Fruit fly (Drosophila melanogaster) whole organism, adult: ENCODE data around the gene glob1.
"Not testable (repeated sequence)": the region's sequence is repeated elsewhere in the genome, so short reads cannot be mapped to it uniquely, and the experiment has no call there.

Source experiments
- CG11617 ChIP-seq: fragments of 200-800 bp; sonication (Bioruptor generic); optimal IDR thresholded peaks from 2 replicates; lab custom pipeline; 2017; ENCODE audit warnings: mild to moderate bottlenecking, missing biosample characterization, missing genetic modification reagents, missing genetic modification characterization
- CG12768 ChIP-seq: fragments of 200-800 bp; sonication (Bioruptor generic); optimal IDR thresholded peaks from 2 replicates; lab custom pipeline; 2017; ENCODE audit warnings: missing biosample characterization, missing genetic modification characterization, mild to moderate bottlenecking, moderate library complexity, missing genetic modification reagents
- CG14711 ChIP-seq: fragments of 200-800 bp; sonication (Bioruptor generic); optimal IDR thresholded peaks from 2 replicates; lab custom pipeline; 2018; ENCODE audit warnings: missing biosample characterization, mild to moderate bottlenecking, missing genetic modification characterization, moderate library complexity
- CG1620 ChIP-seq: fragments of 200-800 bp; sonication (Bioruptor generic); optimal IDR thresholded peaks from 2 replicates; lab custom pipeline; 2016; ENCODE audit warnings: missing biosample characterization, missing genetic modification characterization
- CG33017 ChIP-seq: fragments of 200-800 bp; sonication (Bioruptor generic); optimal IDR thresholded peaks from 2 replicates; lab custom pipeline; 2018; ENCODE audit warnings: missing biosample characterization, mild to moderate bottlenecking, missing genetic modification characterization, moderate library complexity
- CG5204 ChIP-seq: fragments of 200-800 bp; sonication (Bioruptor generic); optimal IDR thresholded peaks from 2 replicates; lab custom pipeline; 2016; ENCODE audit warnings: missing biosample characterization, missing genetic modification characterization
- CG7045 ChIP-seq: fragments of 200-800 bp; sonication (Bioruptor generic); optimal IDR thresholded peaks from 2 replicates; lab custom pipeline; 2017; ENCODE audit warnings: missing biosample characterization, mild to moderate bottlenecking, missing genetic modification characterization
- CG7101 ChIP-seq: fragments of 200-800 bp; sonication (Bioruptor generic); optimal IDR thresholded peaks from 2 replicates; lab custom pipeline; 2018; ENCODE audit warnings: missing biosample characterization, mild to moderate bottlenecking, missing genetic modification characterization, moderate library complexity
- Clk ChIP-seq: fragments of 200-800 bp; sonication (Bioruptor generic); optimal IDR thresholded peaks from 2 replicates; lab custom pipeline; 2017; ENCODE audit warnings: missing biosample characterization, missing genetic modification characterization
- Crg-1 ChIP-seq: fragments of 200-800 bp; sonication (Bioruptor generic); optimal IDR thresholded peaks from 2 replicates; lab custom pipeline; 2016; ENCODE audit warnings: missing biosample characterization, missing genetic modification characterization
- Hr96 ChIP-seq: fragments of 200-800 bp; sonication (Bioruptor generic); optimal IDR thresholded peaks from 2 replicates; lab custom pipeline; 2016; ENCODE audit warnings: missing biosample characterization, missing genetic modification characterization
- Mnt ChIP-seq: fragments of 200-800 bp; sonication (Bioruptor generic); optimal IDR thresholded peaks from 2 replicates; lab custom pipeline; 2016; ENCODE audit warnings: missing biosample characterization, mild to moderate bottlenecking, missing genetic modification characterization
- bab1 ChIP-seq: fragments of 200-800 bp; sonication (Bioruptor generic); optimal IDR thresholded peaks from 3 replicates; lab custom pipeline; 2019; ENCODE audit warnings: missing biosample characterization, mild to moderate bottlenecking, missing genetic modification characterization, moderate library complexity
- cic ChIP-seq: fragments of 200-800 bp; sonication (Bioruptor generic); optimal IDR thresholded peaks from 2 replicates; lab custom pipeline; 2017; ENCODE audit warnings: missing biosample characterization, mild to moderate bottlenecking, missing genetic modification characterization, moderate library complexity
- cnc ChIP-seq, 2 experiments: fragments of >200 bp; optimal IDR thresholded peaks; 2 replicates each; lab custom pipeline; 2017
- kay ChIP-seq: fragments of 200-800 bp; sonication (Bioruptor generic); peaks from one replicate; lab custom pipeline; 2016; ENCODE audit warnings: missing biosample characterization, missing genetic modification characterization, borderline replicate concordance
- ovo ChIP-seq: fragments of 200-800 bp; sonication (Bioruptor generic); optimal IDR thresholded peaks from 2 replicates; lab custom pipeline; 2016; ENCODE audit warnings: missing biosample characterization, missing genetic modification characterization
- pad ChIP-seq: fragments of 200-800 bp; sonication (Bioruptor generic); optimal IDR thresholded peaks from 3 replicates; lab custom pipeline; 2017; ENCODE audit warnings: missing biosample characterization, missing genetic modification characterization, mild to moderate bottlenecking, moderate library complexity, missing genetic modification reagents
- tj ChIP-seq: fragments of 200-800 bp; sonication (Bioruptor generic); optimal IDR thresholded peaks from 3 replicates; lab custom pipeline; 2017; ENCODE audit warnings: missing biosample characterization, mild to moderate bottlenecking, missing genetic modification characterization, moderate library complexity
- toe ChIP-seq: fragments of 200-800 bp; sonication (Bioruptor generic); optimal IDR thresholded peaks from 2 replicates; lab custom pipeline; 2016; ENCODE audit warnings: missing biosample characterization, missing genetic modification characterization

The glob1 gene

DNA sequence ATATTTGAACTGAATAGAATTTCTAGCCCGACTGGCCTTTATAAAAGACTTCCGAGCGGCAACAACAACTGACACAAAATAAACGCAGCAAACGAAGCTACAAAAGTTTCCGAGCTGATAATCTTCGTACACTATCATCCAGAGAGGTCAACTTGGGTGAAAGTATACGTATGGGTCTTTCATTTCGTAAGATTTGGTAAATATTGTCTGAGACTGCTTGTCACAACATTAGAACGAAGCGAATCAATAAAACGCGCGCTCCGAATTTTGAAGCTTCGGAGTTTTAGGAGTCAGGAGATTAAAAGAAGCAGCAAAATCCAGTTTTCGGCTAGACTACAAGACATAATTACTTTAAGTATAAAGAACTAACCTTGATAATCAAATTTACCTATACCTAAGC, at the start of gene glob1:
Gene glob1 (minus strand): TSS at position 101 of the 400 bp plus-strand sequence.
- not testable (repeated sequence) for TF ChIP-seq Mnt, CG12768, CG1620 (GFP tag; lab: Kevin White, UChicago)

DNA sequence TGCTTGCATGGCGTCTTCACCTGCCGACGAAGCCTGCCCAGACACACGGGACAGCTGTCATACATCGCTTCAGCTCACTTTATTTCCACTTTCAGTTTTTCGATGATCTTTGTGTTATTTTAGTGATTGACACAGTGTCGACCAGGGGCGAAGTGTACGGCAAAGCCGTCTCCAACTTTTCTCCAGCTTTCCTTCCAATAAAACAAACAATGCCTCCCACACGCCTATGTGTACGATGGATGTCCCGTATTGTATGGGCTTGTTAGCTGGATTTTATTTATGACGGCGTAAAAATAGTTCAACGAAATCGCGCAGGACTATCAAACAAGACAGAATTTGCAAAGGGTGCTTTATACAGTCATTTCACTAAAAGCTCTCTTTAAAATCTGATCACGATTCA, 46.4 kb upstream of the glob1 start, which contains the start of the genes CG31088 and CG46383:
Gene CG31088 (minus strand): TSS at position 101 of the 400 bp plus-strand sequence.
Gene CG46383 (minus strand): TSS at position 101 of the 400 bp plus-strand sequence.
- TF ChIP-seq Mnt (GFP tag; lab: Kevin White, UChicago), result no peak
- TF ChIP-seq CG33017 (tag; lab: Kevin White, UChicago), result no peak
- no peak for TF ChIP-seq CG7101
- no peak for TF ChIP-seq CG11617 (GFP tag; lab: Kevin White, UChicago)
- no peak for TF ChIP-seq Clk (GFP tag; lab: Kevin White, UChicago)
- TF ChIP-seq CG12768 (GFP tag; lab: Kevin White, UChicago), result no peak
- TF ChIP-seq cic, result no peak
- no peak for TF ChIP-seq ovo
- no peak for TF ChIP-seq toe (GFP tag; lab: Kevin White, UChicago)
- TF ChIP-seq tj (GFP tag; lab: Kevin White, UChicago), result no peak
- no peak for TF ChIP-seq bab1
- no peak for TF ChIP-seq Hr96 (GFP tag; lab: Kevin White, UChicago)
- no peak for TF ChIP-seq pad (GFP tag; lab: Kevin White, UChicago)
- TF ChIP-seq CG5204 (GFP tag; lab: Kevin White, UChicago), result no peak
- no peak for TF ChIP-seq cnc (optimal IDR thresholded peaks at IDR 0.05; lab: Kevin White, UChicago)
- TF ChIP-seq CG1620 (GFP tag; lab: Kevin White, UChicago), result no peak
- TF ChIP-seq CG14711, result no peak
- no peak for TF ChIP-seq kay (GFP tag; lab: Kevin White, UChicago)
- TF ChIP-seq CG7045 (GFP tag; lab: Kevin White, UChicago), result no peak

DNA sequence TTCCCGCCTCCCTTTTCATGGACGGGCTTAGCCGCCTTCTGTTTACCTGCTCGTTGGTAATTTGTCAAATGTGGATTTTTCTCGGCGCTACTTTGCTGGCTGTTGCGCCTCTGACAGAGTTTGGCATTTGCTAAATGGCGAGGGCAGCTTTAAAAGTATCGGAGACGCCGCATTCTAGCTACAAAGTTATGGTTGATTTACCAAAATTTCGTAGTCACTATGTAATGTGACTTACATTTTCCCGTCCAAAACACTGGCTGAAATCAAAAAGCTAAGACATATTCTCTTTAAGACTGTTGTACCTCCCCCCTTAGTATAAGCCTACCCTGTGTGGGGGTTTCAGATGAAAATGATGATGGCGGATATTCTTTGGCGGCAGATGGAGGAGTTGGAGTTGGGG, 43.2 kb upstream of the glob1 start:
- TF ChIP-seq Clk (GFP tag; lab: Kevin White, UChicago) (no peak), CG12768 (GFP tag; lab: Kevin White, UChicago) (no peak), Crg-1 (GFP tag; lab: Kevin White, UChicago) (no peak), tj (GFP tag; lab: Kevin White, UChicago) (no peak), Hr96 (GFP tag; lab: Kevin White, UChicago) (no peak), CG1620 (GFP tag; lab: Kevin White, UChicago) (no peak), pad (GFP tag; lab: Kevin White, UChicago) (no peak), Mnt (GFP tag; lab: Kevin White, UChicago) (no peak), bab1 (no peak), cnc (optimal IDR thresholded peaks at IDR 0.05; lab: Kevin White, UChicago) (no peak), ovo (no peak), CG7101 (no peak)

DNA sequence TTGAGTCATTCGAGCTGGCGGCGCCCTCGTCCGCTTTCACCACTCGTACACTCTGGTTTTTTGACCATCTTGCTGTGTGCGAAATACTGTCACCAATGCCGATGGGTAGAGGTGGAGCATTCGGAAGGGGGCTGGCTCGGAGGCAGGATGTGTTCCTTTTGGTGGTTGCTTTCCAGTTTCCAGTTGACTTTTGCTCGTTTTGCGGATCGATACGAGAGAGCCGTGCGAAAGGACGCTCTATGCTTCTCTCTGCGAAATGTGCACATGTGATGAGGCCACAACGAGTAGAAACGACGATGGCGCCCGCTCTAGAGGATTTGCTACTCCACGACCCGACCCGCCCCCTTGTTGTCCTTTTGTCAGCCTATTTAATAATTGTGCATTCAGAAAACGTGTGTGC, 33.3 kb upstream of the glob1 start:
- TF ChIP-seq CG14711, result no peak
- no peak for TF ChIP-seq CG7045 (GFP tag; lab: Kevin White, UChicago)
- no peak for TF ChIP-seq CG12768 (GFP tag; lab: Kevin White, UChicago)
- no peak for TF ChIP-seq cnc (optimal IDR thresholded peaks at IDR 0.05; lab: Kevin White, UChicago)
- no peak for TF ChIP-seq Hr96 (GFP tag; lab: Kevin White, UChicago)
- TF ChIP-seq pad (GFP tag; lab: Kevin White, UChicago), result no peak
- TF ChIP-seq CG7101, result no peak
- no peak for TF ChIP-seq tj (GFP tag; lab: Kevin White, UChicago)
- TF ChIP-seq Clk (GFP tag; lab: Kevin White, UChicago), result no peak
- TF ChIP-seq CG5204 (GFP tag; lab: Kevin White, UChicago), result no peak
- TF ChIP-seq CG1620 (GFP tag; lab: Kevin White, UChicago), result no peak
- no peak for TF ChIP-seq Mnt (GFP tag; lab: Kevin White, UChicago)

DNA sequence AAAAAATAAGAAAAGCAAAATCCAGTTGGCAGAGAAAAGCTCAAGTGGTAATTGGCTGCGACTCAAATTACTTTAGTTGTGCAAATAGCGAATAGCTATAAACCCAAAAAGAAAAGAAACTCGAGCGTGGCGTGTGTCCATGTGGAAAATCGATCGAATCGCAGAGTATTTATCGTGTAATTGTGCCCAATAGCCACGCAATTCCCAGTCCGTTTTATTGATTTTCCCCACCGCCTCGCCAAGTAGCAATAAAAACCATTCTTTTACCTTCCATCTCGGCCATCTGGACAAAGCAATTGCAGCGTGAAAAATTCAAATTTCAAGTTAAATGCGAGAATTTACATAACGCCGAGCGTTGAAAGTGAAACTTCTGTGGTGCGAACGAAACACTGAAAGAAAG, 31.1 kb upstream of the glob1 start:
- TF ChIP-seq Clk (GFP tag; lab: Kevin White, UChicago) (no peak), bab1 (no peak), CG12768 (GFP tag; lab: Kevin White, UChicago) (no peak), CG11617 (GFP tag; lab: Kevin White, UChicago) (no peak), CG14711 (no peak), toe (GFP tag; lab: Kevin White, UChicago) (no peak), cic (no peak), CG7101 (no peak), tj (GFP tag; lab: Kevin White, UChicago) (no peak), cnc (optimal IDR thresholded peaks at IDR 0.05; lab: Kevin White, UChicago) (no peak), ovo (no peak), CG1620 (GFP tag; lab: Kevin White, UChicago) (no peak), Mnt (GFP tag; lab: Kevin White, UChicago) (no peak), pad (GFP tag; lab: Kevin White, UChicago) (no peak), kay (GFP tag; lab: Kevin White, UChicago) (no peak), CG33017 (tag; lab: Kevin White, UChicago) (no peak), Hr96 (GFP tag; lab: Kevin White, UChicago) (no peak)

DNA sequence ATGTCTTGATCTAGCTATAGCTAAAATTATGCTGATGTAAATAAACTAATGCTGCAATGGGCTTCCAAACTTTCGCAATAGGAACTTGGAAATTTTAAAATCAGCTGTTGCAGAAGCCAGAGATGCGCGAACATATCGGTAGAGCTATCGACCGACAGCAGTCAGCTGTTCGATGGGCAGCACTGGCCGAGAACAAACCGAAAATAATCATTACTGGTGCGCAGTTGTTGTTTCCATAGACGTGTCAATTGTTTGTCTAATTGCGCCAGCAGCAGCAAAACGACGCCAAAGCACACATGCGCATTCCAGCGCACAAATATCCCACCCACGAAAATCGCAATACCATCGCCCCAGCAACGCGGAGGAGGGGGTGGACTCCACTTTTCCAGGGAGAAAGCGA, 30.5 kb upstream of the glob1 start, which contains the start of gene Sap47:
Gene Sap47 (plus strand): TSS at position 149 of the 400 bp plus-strand sequence.
- TF ChIP-seq Hr96 (GFP tag; lab: Kevin White, UChicago), result no peak
- no peak for TF ChIP-seq CG14711
- TF ChIP-seq pad (GFP tag; lab: Kevin White, UChicago), result no peak
- no peak for TF ChIP-seq CG33017 (tag; lab: Kevin White, UChicago)
- TF ChIP-seq CG12768 (GFP tag; lab: Kevin White, UChicago), result peak; percentile 25
- no peak for TF ChIP-seq CG7101
- TF ChIP-seq Mnt (GFP tag; lab: Kevin White, UChicago), result peak; percentile 44
- TF ChIP-seq CG5204 (GFP tag; lab: Kevin White, UChicago), result no peak
- TF ChIP-seq CG1620 (GFP tag; lab: Kevin White, UChicago), result peak; percentile 15
- TF ChIP-seq kay (GFP tag; lab: Kevin White, UChicago), result no peak
- TF ChIP-seq CG11617 (GFP tag; lab: Kevin White, UChicago), result no peak
- TF ChIP-seq ovo, result no peak
- TF ChIP-seq bab1, result peak; percentile 74
- no peak for TF ChIP-seq CG7045 (GFP tag; lab: Kevin White, UChicago)
- peak; percentile 15 for TF ChIP-seq tj (GFP tag; lab: Kevin White, UChicago)
- TF ChIP-seq toe (GFP tag; lab: Kevin White, UChicago), result no peak
- TF ChIP-seq cnc (optimal IDR thresholded peaks at IDR 0.05; lab: Kevin White, UChicago), result no peak
- TF ChIP-seq Crg-1 (GFP tag; lab: Kevin White, UChicago), result no peak
- TF ChIP-seq cic, result peak; percentile 47
- TF ChIP-seq Clk (GFP tag; lab: Kevin White, UChicago), result no peak
